Fruit fly (Drosophila melanogaster): ENCODE measurements around the gene TTLL1B.

Gene TTLL1B

DNA sequence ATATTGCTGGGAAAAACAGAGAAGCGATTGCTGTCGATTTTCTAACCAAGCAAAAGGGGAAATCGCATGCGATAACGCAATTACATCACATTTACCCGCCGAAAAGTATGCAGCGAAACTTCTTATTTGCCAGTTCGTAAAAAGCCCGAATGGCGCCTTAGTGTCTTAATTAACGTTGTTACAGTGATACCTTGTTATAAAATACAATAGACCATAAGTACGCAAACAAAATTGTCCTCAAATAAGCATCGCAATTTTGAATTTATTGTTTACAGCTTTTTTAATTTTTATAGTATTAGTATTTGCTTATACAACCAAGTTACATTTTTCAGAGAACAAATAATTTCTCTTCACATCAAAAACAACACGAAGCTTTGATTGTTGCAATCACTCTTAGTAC lies 42.6 kb downstream of the TTLL1B start:
- TF ChIP-seq CTCF (optimal IDR thresholded peaks at IDR 0.05) (peak; percentile 89), CG8478 (optimal IDR thresholded peaks at IDR 0.05) (no peak)

DNA sequence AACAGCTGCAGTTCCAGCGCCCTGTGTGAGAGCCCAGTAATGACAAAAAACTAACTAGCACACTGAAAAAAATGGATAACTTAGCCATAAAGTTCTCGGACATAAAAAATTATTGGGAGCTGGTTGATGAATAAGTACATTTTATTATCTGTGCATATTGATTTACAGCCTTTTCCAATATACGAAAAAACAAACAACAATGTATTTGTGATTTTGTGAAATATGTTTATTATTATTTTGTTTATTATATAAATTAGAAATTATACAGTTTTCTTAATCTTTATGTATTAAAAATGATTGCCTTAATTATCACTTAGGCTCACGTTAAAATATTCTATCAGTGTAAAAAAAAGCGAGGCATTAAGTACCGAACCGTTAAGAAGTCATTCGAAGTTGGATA lies 43.7 kb downstream of the TTLL1B start:
- no peak for TF ChIP-seq CTCF (optimal IDR thresholded peaks at IDR 0.05)
- no peak for TF ChIP-seq CG8478 (optimal IDR thresholded peaks at IDR 0.05)

DNA sequence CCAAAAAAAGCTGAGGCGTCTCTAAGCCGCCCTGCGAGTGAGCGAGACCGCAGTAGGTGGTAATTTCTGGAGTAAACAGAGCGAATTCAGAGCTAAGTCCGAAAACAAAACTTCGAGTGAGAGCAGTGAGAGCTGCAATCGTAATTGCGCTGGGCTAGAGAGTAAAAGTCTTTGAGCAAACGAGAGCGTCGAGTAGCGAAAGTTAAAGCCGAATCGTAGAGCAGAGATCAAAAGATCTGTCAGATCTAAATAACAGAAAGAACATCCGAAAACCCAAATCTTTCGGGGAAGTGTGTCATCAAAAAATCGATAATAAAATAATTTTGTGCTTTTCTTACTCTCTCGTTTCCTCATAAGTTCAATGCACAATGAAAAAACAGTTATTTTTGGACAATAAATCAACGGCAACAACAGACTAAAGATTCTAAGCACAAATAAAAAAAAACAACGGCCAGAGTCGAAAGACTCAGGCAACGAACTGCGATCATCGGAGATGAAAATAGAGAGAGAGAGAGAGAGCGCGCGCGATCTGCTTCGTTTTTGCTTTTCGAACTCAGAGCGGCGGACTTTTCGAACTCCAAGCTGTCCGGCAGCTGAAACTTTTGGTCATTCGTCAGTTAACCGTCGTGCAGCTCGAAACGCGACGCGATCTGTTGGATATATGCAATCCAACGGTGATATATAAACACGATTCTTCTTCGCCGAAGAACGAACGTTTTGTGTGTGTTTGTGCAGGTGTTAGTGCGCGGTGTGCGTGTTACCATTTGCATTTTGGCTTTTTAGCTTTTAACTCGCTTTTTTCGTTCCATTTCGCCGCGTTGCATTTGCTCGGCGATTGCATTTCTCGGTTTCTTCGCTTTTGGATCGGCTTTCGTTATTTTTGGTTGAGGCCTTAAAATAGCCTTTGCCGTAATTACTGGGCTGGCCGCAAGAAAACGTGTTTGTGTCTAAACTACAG lies 44.4 kb downstream of the TTLL1B start, which contains the start of gene RhoGEF64C:
RhoGEF64C (plus strand) TSS at position 607 of the 958 bp plus-strand sequence.
- TF ChIP-seq CTCF (optimal IDR thresholded peaks at IDR 0.05) (no peak), CG8478 (optimal IDR thresholded peaks at IDR 0.05) (no peak)

DNA sequence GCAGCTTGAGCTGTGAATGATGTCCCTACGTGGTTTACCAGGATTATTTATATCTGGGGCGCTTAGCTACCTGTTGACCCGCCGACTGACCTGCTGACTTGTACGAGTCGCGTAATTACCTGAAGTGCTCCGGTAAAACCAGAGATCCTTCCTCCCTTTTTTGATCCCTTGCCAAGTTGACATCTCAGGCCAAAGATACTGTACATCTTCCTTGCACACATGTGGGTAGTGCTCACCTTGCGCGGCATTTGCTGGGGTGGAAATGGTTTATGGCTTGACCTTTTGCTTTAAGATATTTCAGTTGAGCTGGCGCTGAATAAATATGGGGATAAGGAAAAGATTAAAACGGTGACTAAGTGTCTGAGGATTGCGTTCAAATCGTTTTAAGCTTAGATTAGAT lies 46.7 kb downstream of the TTLL1B start, which contains the start of gene CG15876:
CG15876 (minus strand) TSS at position 23 of the 400 bp plus-strand sequence.
- TF ChIP-seq CG8478 (optimal IDR thresholded peaks at IDR 0.05), result no peak
- TF ChIP-seq CTCF (optimal IDR thresholded peaks at IDR 0.05), result no peak

DNA sequence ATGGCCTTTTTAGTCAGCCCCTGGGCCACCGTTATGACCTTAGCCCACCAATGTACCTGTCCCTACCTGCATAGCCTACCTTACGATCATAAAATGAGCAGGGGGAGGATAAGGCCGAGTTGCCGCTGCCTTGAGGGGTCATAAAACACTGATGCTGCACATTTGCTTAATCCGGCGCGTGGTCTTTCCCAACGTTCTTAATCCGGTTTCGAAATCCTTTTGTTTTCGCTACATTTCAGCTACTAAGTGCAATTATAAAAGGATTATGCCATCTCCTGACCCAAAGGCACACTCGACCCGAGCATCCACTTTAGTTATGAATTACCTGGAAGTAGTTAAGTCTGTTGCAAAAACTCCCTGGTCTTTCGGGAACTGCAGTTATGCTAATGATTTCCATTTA lies 48.3 kb downstream of the TTLL1B start:
- TF ChIP-seq CG8478 (optimal IDR thresholded peaks at IDR 0.05), result no peak
- no peak for TF ChIP-seq CTCF (optimal IDR thresholded peaks at IDR 0.05)

DNA sequence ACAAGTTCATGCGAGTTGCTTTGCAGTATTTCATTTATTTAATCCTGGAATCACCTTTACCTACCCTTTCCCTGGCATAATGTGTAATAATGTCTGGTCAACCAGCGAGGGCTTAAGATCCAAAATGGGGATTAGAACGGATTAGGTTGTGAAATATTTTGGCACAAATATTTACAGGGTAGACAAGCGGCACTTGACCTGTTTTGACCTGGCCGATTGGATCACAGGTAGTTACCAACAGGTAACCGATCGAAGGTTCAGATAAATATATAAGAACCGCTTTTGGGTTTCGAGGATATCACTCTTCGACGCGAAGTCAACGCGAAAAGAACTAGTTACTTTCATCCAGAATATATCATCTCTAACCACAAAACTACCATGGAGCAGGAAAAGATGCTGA lies 49.2 kb downstream of the TTLL1B start, which contains the start of gene CG13713:
CG13713 (plus strand) TSS at position 301 of the 400 bp plus-strand sequence.
- no peak for TF ChIP-seq CTCF (optimal IDR thresholded peaks at IDR 0.05)
- no peak for TF ChIP-seq CG8478 (optimal IDR thresholded peaks at IDR 0.05)

DNA sequence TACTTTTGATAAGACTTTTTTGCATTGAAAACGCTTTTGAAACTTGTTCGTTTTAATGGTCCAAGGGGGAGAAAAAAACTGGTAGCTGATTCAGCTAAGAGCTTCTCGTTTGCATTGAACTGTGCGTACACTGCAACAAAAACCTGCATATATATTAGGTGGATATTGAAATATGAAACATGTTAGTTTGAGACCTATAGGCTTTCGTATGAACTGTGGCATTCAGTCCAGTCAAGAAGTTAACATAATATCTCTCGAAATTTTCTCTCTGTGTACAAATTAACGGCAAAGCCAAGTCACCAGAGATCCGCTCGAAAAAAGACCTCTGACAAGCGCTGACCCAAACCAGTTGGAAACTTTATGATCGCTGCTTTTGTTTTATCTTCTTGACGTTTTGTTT lies 50.0 kb downstream of the TTLL1B start:
- TF ChIP-seq CG8478 (optimal IDR thresholded peaks at IDR 0.05) (no peak), CTCF (optimal IDR thresholded peaks at IDR 0.05) (no peak)

DNA sequence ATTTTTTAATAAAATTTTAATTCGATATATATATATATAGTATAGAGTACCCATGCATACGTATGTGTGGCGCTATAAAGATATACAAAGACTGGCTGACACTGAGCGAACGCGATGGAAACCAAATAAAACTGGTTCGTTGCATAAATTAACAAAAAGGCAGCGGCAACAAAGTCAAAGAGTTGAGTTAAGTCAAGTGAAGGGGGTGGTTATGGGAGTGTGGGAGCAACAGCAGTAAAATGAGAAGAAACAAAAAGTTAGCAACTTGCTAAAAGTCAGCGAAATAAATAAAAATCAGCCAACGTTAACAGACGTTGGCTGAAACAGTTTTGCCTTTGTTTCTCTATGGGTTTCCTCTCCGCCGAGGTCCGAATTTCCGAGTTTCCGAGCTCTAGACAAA lies 50.4 kb downstream of the TTLL1B start:
- no peak for TF ChIP-seq CTCF (optimal IDR thresholded peaks at IDR 0.05)
- no peak for TF ChIP-seq CG8478 (optimal IDR thresholded peaks at IDR 0.05)
